Fruit fly (Drosophila melanogaster) whole organism, embryonic: ENCODE data around the gene CG32639.

Source experiments
- ATbp ChIP-seq: fragments of 200-800 bp; sonication (Bioruptor generic); optimal IDR thresholded peaks from 2 replicates; lab custom pipeline; 2017; ENCODE audit warnings: missing biosample characterization, mild to moderate bottlenecking, missing genetic modification characterization, missing genetic modification reagents
- B-H1 ChIP-seq: fragments of 200-800 bp; sonication (Bioruptor generic); IDR thresholded peaks from 3 replicates; pipeline ENCODE4 v1.3.6; 2022; ENCODE audit warnings: missing biosample characterization, missing genetic modification characterization
- CG10267 ChIP-seq: fragments of 200-800 bp; sonication (Bioruptor generic); optimal IDR thresholded peaks from 2 replicates; lab custom pipeline; 2018; ENCODE audit warnings: missing biosample characterization, mild to moderate bottlenecking, missing genetic modification characterization, moderate library complexity
- CG10462 ChIP-seq: fragments of 200-800 bp; sonication (Bioruptor generic); optimal IDR thresholded peaks from 2 replicates; lab custom pipeline; 2016; ENCODE audit warnings: missing biosample characterization, missing genetic modification characterization
- CG10543 ChIP-seq: fragments of 200-800 bp; sonication (Bioruptor generic); optimal IDR thresholded peaks from 3 replicates; lab custom pipeline; 2017; ENCODE audit warnings: missing biosample characterization, mild to moderate bottlenecking, missing genetic modification characterization, moderate library complexity
- CG11085 ChIP-seq: fragments of 200-800 bp; sonication (Bioruptor generic); IDR thresholded peaks from 2 replicates; pipeline ENCODE4 v1.3.6; 2022; ENCODE audit warnings: missing biosample characterization, missing genetic modification characterization
- CG1233 ChIP-seq: fragments of 200-800 bp; sonication (Bioruptor generic); optimal IDR thresholded peaks from 4 replicates; lab custom pipeline; 2018; ENCODE audit warnings: missing biosample characterization, mild to moderate bottlenecking, missing genetic modification characterization
- CG30403 ChIP-seq: fragments of 200-800 bp; sonication (Bioruptor generic); optimal IDR thresholded peaks from 3 replicates; lab custom pipeline; 2016; ENCODE audit warnings: missing biosample characterization, missing genetic modification characterization
- CG3065 ChIP-seq: fragments of 200-800 bp; sonication (Bioruptor generic); optimal IDR thresholded peaks from 2 replicates; lab custom pipeline; 2016; ENCODE audit warnings: missing biosample characterization, missing genetic modification characterization
- CG33557 ChIP-seq: fragments of 200-800 bp; sonication (Bioruptor generic); optimal IDR thresholded peaks from 2 replicates; lab custom pipeline; 2019; ENCODE audit warnings: missing biosample characterization, mild to moderate bottlenecking, missing genetic modification characterization, moderate library complexity
- CG3726 ChIP-seq: fragments of 200-800 bp; sonication (Bioruptor generic); IDR thresholded peaks from 3 replicates; pipeline ENCODE4, ENCODE4 v1.3.6; 2022; ENCODE audit warnings: missing biosample characterization, missing genetic modification characterization
- CG3847 ChIP-seq: fragments of 200-800 bp; sonication (Bioruptor generic); IDR thresholded peaks from 2 replicates; pipeline ENCODE4 v1.3.6; 2022; ENCODE audit warnings: missing biosample characterization, missing genetic modification characterization
- CG4404 ChIP-seq: fragments of 200-800 bp; sonication (Bioruptor generic); IDR thresholded peaks from 2 replicates; pipeline ENCODE4 v1.3.6; 2022; ENCODE audit warnings: missing biosample characterization, missing genetic modification characterization
- CG6254 ChIP-seq: fragments of 200-800 bp; sonication (Bioruptor generic); optimal IDR thresholded peaks from 3 replicates; lab custom pipeline; 2017; ENCODE audit warnings: mild to moderate bottlenecking, missing biosample characterization, missing genetic modification reagents, missing genetic modification characterization
- CG6689 ChIP-seq: fragments of 200-800 bp; sonication (Bioruptor generic); IDR thresholded peaks from 2 replicates; pipeline ENCODE4 v1.3.6; 2022; ENCODE audit warnings: missing biosample characterization, missing genetic modification characterization
- CG6854 ChIP-seq: fragments of 200-800 bp; sonication (Bioruptor generic); optimal IDR thresholded peaks from 3 replicates; lab custom pipeline; 2017; ENCODE audit warnings: missing biosample characterization, mild to moderate bottlenecking, missing genetic modification characterization
- CG7357 ChIP-seq: fragments of 200-800 bp; sonication (Bioruptor generic); IDR thresholded peaks from 3 replicates; pipeline ENCODE4 v1.3.6; 2022; ENCODE audit warnings: missing biosample characterization, missing genetic modification characterization
- CG8478 ChIP-seq: fragments of >200 bp; optimal IDR thresholded peaks from 2 replicates; lab custom pipeline; 2018
- CG8765 ChIP-seq: fragments of 200-800 bp; sonication (Bioruptor generic); IDR thresholded peaks from 2 replicates; pipeline ENCODE4 v1.3.6; 2022; ENCODE audit warnings: missing biosample characterization, missing genetic modification characterization
- CG9609 ChIP-seq: fragments of 200-800 bp; sonication (Bioruptor generic); optimal IDR thresholded peaks from 3 replicates; lab custom pipeline; 2016; ENCODE audit warnings: missing biosample characterization, missing genetic modification characterization
- CG9876 ChIP-seq: fragments of 200-800 bp; sonication (Bioruptor generic); optimal IDR thresholded peaks from 2 replicates; lab custom pipeline; 2016; ENCODE audit warnings: missing biosample characterization, missing genetic modification characterization
- Fer2 ChIP-seq: fragments of 200-800 bp; sonication (Bioruptor generic); optimal IDR thresholded peaks from 2 replicates; lab custom pipeline; 2018; ENCODE audit warnings: missing biosample characterization, mild to moderate bottlenecking, missing genetic modification characterization, moderate library complexity
- HLH4C ChIP-seq: fragments of 200-800 bp; sonication (Bioruptor generic); IDR thresholded peaks from 3 replicates; pipeline ENCODE4 v1.3.6; 2022; ENCODE audit warnings: missing biosample characterization, missing genetic modification characterization; ENCODE audit not compliant: partially characterized antibody
- Hmr ChIP-seq: fragments of 200-800 bp; sonication (Bioruptor generic); optimal IDR thresholded peaks from 3 replicates; lab custom pipeline; 2017; ENCODE audit warnings: mild to moderate bottlenecking, missing biosample characterization, missing genetic modification reagents, missing genetic modification characterization
- Myb ChIP-seq: fragments of 200-800 bp; sonication (Bioruptor generic); optimal IDR thresholded peaks from 2 replicates; lab custom pipeline; 2016; ENCODE audit warnings: missing biosample characterization, missing genetic modification characterization
- Optix ChIP-seq: fragments of 200-800 bp; sonication (Bioruptor generic); IDR thresholded peaks from 3 replicates; pipeline ENCODE4 v1.3.6; 2022; ENCODE audit warnings: missing biosample characterization, missing genetic modification characterization
- PHDP ChIP-seq: fragments of 200-800 bp; sonication (Bioruptor generic); optimal IDR thresholded peaks from 3 replicates; lab custom pipeline; 2018; ENCODE audit warnings: missing biosample characterization, mild to moderate bottlenecking, missing genetic modification characterization, moderate library complexity
- Rfx ChIP-seq: fragments of 200-800 bp; sonication (Bioruptor generic); IDR thresholded peaks from 2 replicates; pipeline ENCODE4 v1.3.6; 2022; ENCODE audit warnings: missing biosample characterization, missing genetic modification characterization
- Sox102F ChIP-seq: fragments of 200-800 bp; sonication (Bioruptor generic); optimal IDR thresholded peaks from 2 replicates; lab custom pipeline; 2018; ENCODE audit warnings: missing biosample characterization, mild to moderate bottlenecking, missing genetic modification characterization, moderate library complexity
- Spps ChIP-seq: fragments of 200-800 bp; sonication (Bioruptor generic); optimal IDR thresholded peaks from 2 replicates; lab custom pipeline; 2018; ENCODE audit warnings: missing biosample characterization, mild to moderate bottlenecking, missing genetic modification characterization
- Ssrp ChIP-seq: fragments of 200-800 bp; sonication (Bioruptor generic); optimal IDR thresholded peaks from 2 replicates; lab custom pipeline; 2018; ENCODE audit warnings: missing biosample characterization, mild to moderate bottlenecking, missing genetic modification characterization, moderate library complexity
- Vsx1 ChIP-seq: fragments of 200-800 bp; sonication (Bioruptor generic); optimal IDR thresholded peaks from 2 replicates; lab custom pipeline; 2017; ENCODE audit warnings: missing biosample characterization, mild to moderate bottlenecking, missing genetic modification characterization, missing genetic modification reagents
- ase ChIP-seq: fragments of 200-800 bp; sonication (Bioruptor generic); IDR thresholded peaks from 3 replicates; pipeline ENCODE4 v1.3.6; 2022; ENCODE audit warnings: missing biosample characterization, missing genetic modification characterization
- az2 ChIP-seq: fragments of 200-800 bp; sonication (Bioruptor generic); optimal IDR thresholded peaks from 3 replicates; lab custom pipeline; 2016; ENCODE audit warnings: missing biosample characterization, missing genetic modification characterization
- bbx ChIP-seq: fragments of 200-800 bp; sonication (Bioruptor generic); IDR thresholded peaks from 2 replicates; pipeline ENCODE4 v1.3.6; 2022; ENCODE audit warnings: missing biosample characterization, missing genetic modification characterization; ENCODE audit not compliant: partially characterized antibody
- bcd ChIP-seq: fragments of 200-800 bp; sonication (Bioruptor generic); optimal IDR thresholded peaks from 2 replicates; lab custom pipeline; 2017; ENCODE audit warnings: missing biosample characterization, mild to moderate bottlenecking, missing genetic modification characterization
- caup ChIP-seq: fragments of 200-800 bp; sonication (Bioruptor generic); optimal IDR thresholded peaks from 3 replicates; lab custom pipeline; 2017; ENCODE audit warnings: missing biosample characterization, mild to moderate bottlenecking, missing genetic modification characterization, moderate library complexity; ENCODE audit not compliant: severe bottlenecking
- eve ChIP-seq, 2 experiments: fragments of >200 bp; optimal IDR thresholded peaks; 2 replicates each; lab custom pipeline; 2017; ENCODE audit warnings: missing biosample characterization in 2 of 2, missing genetic modification characterization in 2 of 2
- hb ChIP-seq: fragments of 200-800 bp; sonication (Bioruptor generic); IDR thresholded peaks from 3 replicates; pipeline ENCODE4 v1.3.6; 2022; ENCODE audit warnings: missing biosample characterization, missing genetic modification characterization; ENCODE audit not compliant: partially characterized antibody
- ind ChIP-seq: fragments of 200-800 bp; sonication (Bioruptor generic); optimal IDR thresholded peaks from 3 replicates; lab custom pipeline; 2016; ENCODE audit warnings: missing biosample characterization, missing genetic modification characterization
- kni ChIP-seq: fragments of 200-800 bp; sonication (Bioruptor generic); optimal IDR thresholded peaks from 3 replicates; lab custom pipeline; 2017; ENCODE audit warnings: mild to moderate bottlenecking, missing biosample characterization, missing genetic modification reagents, missing genetic modification characterization
- mirr ChIP-seq: fragments of 200-800 bp; sonication (Bioruptor generic); optimal IDR thresholded peaks from 3 replicates; lab custom pipeline; 2018; ENCODE audit warnings: missing biosample characterization, mild to moderate bottlenecking, missing genetic modification characterization
- pan ChIP-seq, 4 experiments: fragments of >200 bp in 3 of 4; fragments of 200-800 bp in 1 of 4; sonication (Bioruptor generic) in 1 of 4; optimal IDR thresholded peaks in 3 of 4; IDR thresholded peaks in 1 of 4; 2 replicates each; pipeline versions ENCODE4 v1.3.6 to Lab custom; 2017 to 2022; ENCODE audit warnings: missing biosample characterization in 2 of 4, missing genetic modification characterization in 2 of 4, mixed read lengths in 1 of 4
- stwl ChIP-seq: fragments of 200-800 bp; sonication (Bioruptor generic); optimal IDR thresholded peaks from 3 replicates; lab custom pipeline; 2018; ENCODE audit warnings: missing biosample characterization, mild to moderate bottlenecking, missing genetic modification characterization, moderate library complexity
- tap ChIP-seq: fragments of 200-800 bp; optimal IDR thresholded peaks from 3 replicates; lab custom pipeline; 2019; ENCODE audit warnings: missing biosample characterization, mild to moderate bottlenecking, missing genetic modification characterization, moderate library complexity
- tin ChIP-seq: fragments of 200-800 bp; sonication (Bioruptor generic); optimal IDR thresholded peaks from 3 replicates; lab custom pipeline; 2016; ENCODE audit warnings: missing biosample characterization, missing genetic modification characterization
- tio ChIP-seq: fragments of 200-800 bp; sonication (Bioruptor generic); optimal IDR thresholded peaks from 2 replicates; lab custom pipeline; 2017; ENCODE audit warnings: missing biosample characterization, missing genetic modification characterization, inconsistent platforms
- ttk ChIP-seq: fragments of 200-800 bp; sonication (Bioruptor generic); IDR thresholded peaks from 2 replicates; pipeline ENCODE4 v2.1.2; 2022; ENCODE audit warnings: missing biosample characterization, missing genetic modification characterization
- z ChIP-seq: fragments of 200-800 bp; sonication (Bioruptor generic); IDR thresholded peaks from 3 replicates; pipeline ENCODE4 v1.3.6; 2022; ENCODE audit warnings: missing biosample characterization, missing genetic modification characterization

The CG32639 gene

dm6 chrX:13274429-13275095 lies 38.2 kb upstream of the CG32639 start (continued):
- TF ChIP-seq HLH4C (GFP tag; lab: Robert Waterston, UW) (no peak), Fer2 (tag; lab: Kevin White, UChicago) (peak; percentile 10), Hmr (peak; percentile 41), CG10543 (no peak), CG10267 (tag; lab: Kevin White, UChicago) (peak; percentile 63), CG1233 (GFP tag; lab: Kevin White, UChicago) (peak; percentile 53), Myb (GFP tag; lab: Kevin White, UChicago) (no peak), tio (GFP tag; lab: Kevin White, UChicago) (peak; percentile 37), CG6854 (GFP tag; lab: Kevin White, UChicago) (peak; percentile 1), bbx (GFP tag; lab: Robert Waterston, UW) (no peak), CG9609 (no peak), CG8765 (no peak), Spps (peak; percentile 59), tap (tag; lab: Kevin White, UChicago) (peak; percentile 54), Sox102F (GFP tag; lab: Kevin White, UChicago) (peak; percentile 77), eve (GFP tag; optimal IDR thresholded peaks at IDR 0.05; lab: Kevin White, UChicago) (peak in 1 of 2 experiments; percentile 74), pan (optimal IDR thresholded peaks at IDR 0.05; lab: Kevin White, UChicago) (no peak), pan (GFP tag; optimal IDR thresholded peaks at IDR 0.05 in 1 of 2, IDR thresholded peaks at IDR 0.05 in 1 of 2) (peak in 1 of 2 experiments; percentile 67), caup (no peak), Optix (GFP tag; lab: Robert Waterston, UW) (no peak), CG9876 (GFP tag; lab: Kevin White, UChicago) (no peak), CG33557 (GFP tag; lab: Kevin White, UChicago) (no peak), CG3726 (GFP tag; lab: Robert Waterston, UW) (0 out of 3 replicates have a peak, but pooled peaks have one; percentile 39), ttk (GFP tag; lab: Robert Waterston, UW) (no peak), PHDP (tag; lab: Kevin White, UChicago) (peak; percentile 70), kni (GFP tag; lab: Kevin White, UChicago) (no peak), CG6689 (peak; percentile 53; the same call in 1 of the 2 replicates), az2 (GFP tag; lab: Kevin White, UChicago) (peak; percentile 41), Rfx (GFP tag; lab: Robert Waterston, UW) (no peak; the same call in 1 of the 2 replicates), B-H1 (GFP tag; lab: Robert Waterston, UW) (no peak), Vsx1 (GFP tag; lab: Kevin White, UChicago) (peak; percentile 21), CG7357 (GFP tag; lab: Robert Waterston, UW) (0 out of 3 replicates have a peak, but pooled peaks have one; percentile 41), Ssrp (tag; lab: Kevin White, UChicago) (peak; percentile 80), ind (GFP tag; lab: Kevin White, UChicago) (peak; percentile 9), CG6254 (GFP tag; lab: Kevin White, UChicago) (peak; percentile 25), hb (GFP tag; lab: Robert Waterston, UW) (no peak), mirr (GFP tag; lab: Kevin White, UChicago) (no peak), CG11085 (GFP tag; lab: Robert Waterston, UW) (no peak), CG3065 (no peak), bcd (GFP tag; lab: Kevin White, UChicago) (peak; percentile 34), CG3847 (GFP tag; lab: Robert Waterston, UW) (peak; percentile 43; the same call in 1 of the 2 replicates), ATbp (GFP tag; lab: Kevin White, UChicago) (peak; percentile 9), ase (GFP tag; lab: Robert Waterston, UW) (no peak), CG10462 (GFP tag; lab: Kevin White, UChicago) (no peak), stwl (no peak), tin (peak; percentile 32), CG30403 (GFP tag; lab: Kevin White, UChicago) (peak; percentile 67), CG8478 (no peak), CG4404 (no peak), z (GFP tag; lab: Robert Waterston, UW) (no peak)
